Worm (Caenorhabditis elegans) whole organism, midembryonic: ENCODE results near the gene nspe-3.

Source experiments
- cog-1 ChIP-seq: sonication (generic microtip); optimal IDR thresholded peaks from 2 replicates; lab custom pipeline; 2016; ENCODE audit warnings: missing genetic modification characterization, missing compliant biosample characterization
- flt-1 ChIP-seq: fragments of 200-800 bp; sonication (Bioruptor generic); IDR thresholded peaks from 2 replicates; pipeline ENCODE4 v1.3.6; 2022; ENCODE audit warnings: missing genetic modification characterization, missing compliant biosample characterization
- klf-2 ChIP-seq: fragments of 200-800 bp; sonication (Bioruptor generic); conservative IDR thresholded peaks from 2 replicates; pipeline ENCODE4 v1.3.6; 2022; ENCODE audit warnings: missing genetic modification reagents, missing genetic modification characterization, missing compliant biosample characterization
- tab-1 ChIP-seq: fragments of 200-800 bp; sonication (Bioruptor generic); IDR thresholded peaks from 2 replicates; pipeline ENCODE4 v1.3.6; 2022; ENCODE audit warnings: missing genetic modification characterization, missing compliant biosample characterization
- ztf-23 ChIP-seq: fragments of 200-800 bp; sonication (Bioruptor generic); IDR thresholded peaks from 2 replicates; pipeline ENCODE4 v1.3.6; 2022; ENCODE audit warnings: missing genetic modification reagents, missing genetic modification characterization, missing compliant biosample characterization
- ztf-29 ChIP-seq: fragments of 200-800 bp; sonication (Bioruptor generic); IDR thresholded peaks from 2 replicates; pipeline ENCODE4 v1.3.6; 2022; ENCODE audit warnings: missing genetic modification reagents, missing genetic modification characterization, missing compliant biosample characterization

DNA sequence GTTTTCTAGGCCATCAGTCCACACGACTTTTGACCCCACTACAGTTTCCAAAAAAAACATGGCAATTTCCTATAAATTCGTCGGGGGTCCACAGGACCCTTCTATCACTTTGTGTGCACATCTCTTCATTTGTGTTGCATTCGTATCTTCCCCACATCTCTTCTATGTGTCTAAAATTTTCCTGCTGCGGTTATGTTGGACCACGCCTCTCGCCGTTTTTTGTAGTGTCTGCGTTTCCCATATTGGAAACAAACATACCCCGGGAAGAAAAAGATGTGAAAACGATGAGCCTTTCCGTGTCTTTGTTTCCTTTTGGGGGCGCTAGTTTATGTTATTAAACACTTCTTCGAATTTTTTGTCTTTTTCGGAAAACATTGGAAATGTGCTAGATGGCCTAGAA lies 44.2 kb downstream of the nspe-3 start:
- no peak for TF ChIP-seq klf-2
- TF ChIP-seq flt-1 (GFP tag; lab: Robert Waterston, UW) = no peak
- no peak for TF ChIP-seq cog-1 (tag; lab: Kevin White, UChicago)
- no peak for TF ChIP-seq ztf-29 (GFP tag; lab: Robert Waterston, UW)
- no peak for TF ChIP-seq ztf-23 (GFP tag; lab: Robert Waterston, UW)
- TF ChIP-seq tab-1 (GFP tag; lab: Robert Waterston, UW) = no peak
